Worm (Caenorhabditis elegans): Measurements from ENCODE around the gene Y9C9A.16.

- TF ChIP-seq blmp-1 (tag; optimal IDR thresholded peaks at IDR 0.05; ENCODE audit: insufficient read depth) (no peak), egl-27 (tag; optimal IDR thresholded peaks at IDR 0.05) (no peak), ztf-11 (tag; optimal IDR thresholded peaks at IDR 0.05) (no peak), nhr-11 (tag; optimal IDR thresholded peaks at IDR 0.05) (no peak), snpc-4 (tag; optimal IDR thresholded peaks at IDR 0.05) (no peak)
Observed at ce11 chrIV:4953887-4954286, 22.0 kb downstream of the Y9C9A.16 start, which contains the start of gene str-163.

Data from whole organism, L2 larva.